Worm (Caenorhabditis elegans) whole organism, midembryonic: ENCODE measurements around the gene F12A10.9.

ENCODE experiments used
- flt-1 ChIP-seq: fragments of 200-800 bp; sonication (Bioruptor generic); IDR thresholded peaks from 2 replicates; pipeline ENCODE4 v1.3.6; 2022; ENCODE audit warnings: missing genetic modification characterization, missing compliant biosample characterization
- klf-2 ChIP-seq: fragments of 200-800 bp; sonication (Bioruptor generic); conservative IDR thresholded peaks from 2 replicates; pipeline ENCODE4 v1.3.6; 2022; ENCODE audit warnings: missing genetic modification reagents, missing genetic modification characterization, missing compliant biosample characterization
- med-1 ChIP-seq: sonication (generic microtip); optimal IDR thresholded peaks from 2 replicates; lab custom pipeline; 2017; ENCODE audit warnings: missing genetic modification characterization, mild to moderate bottlenecking, missing compliant biosample characterization, antibody characterized with exemption, missing genetic modification reagents; ENCODE audit not compliant: insufficient read depth
- ref-1 ChIP-seq: fragments of 200-800 bp; sonication (Bioruptor generic); conservative IDR thresholded peaks from 2 replicates; pipeline ENCODE4 v1.3.6; 2022; ENCODE audit warnings: missing genetic modification reagents, missing genetic modification characterization, missing compliant biosample characterization

DNA sequence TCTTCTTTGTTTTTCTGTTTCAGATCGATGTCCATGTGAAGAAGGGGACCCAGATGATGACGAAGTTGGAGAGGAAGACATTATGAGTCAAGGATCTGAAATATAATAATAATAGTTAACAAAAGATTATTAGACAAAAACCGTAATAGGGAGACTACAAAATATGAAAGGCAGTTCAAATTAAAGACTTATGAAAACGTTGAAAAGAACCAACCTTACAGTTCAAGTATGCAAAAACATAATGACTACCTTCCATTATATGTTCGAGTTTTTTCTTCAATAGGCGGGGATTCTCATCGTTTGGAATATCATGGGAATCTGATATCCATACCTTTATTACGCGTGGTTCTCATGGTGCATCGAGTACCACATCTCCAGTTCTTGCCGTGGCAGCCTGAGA lies 35.2 kb downstream of the F12A10.9 start, which contains the start of gene hlh-26:
- TF ChIP-seq ref-1 (GFP tag; lab: Robert Waterston, UW) = no peak
- TF ChIP-seq flt-1 (GFP tag; lab: Robert Waterston, UW) = no peak
- TF ChIP-seq klf-2 (GFP tag; lab: Robert Waterston, UW) = no peak
- no peak for TF ChIP-seq med-1 (GFP tag; lab: Kevin White, UChicago)
